Worm (Caenorhabditis elegans) whole organism, L4 larva: ENCODE measurements around the gene F35H10.5.
A peak's percentile ranks its signal among the peaks of the same experiment; 100 is the strongest.

ENCODE experiments used
- D1046.2 ChIP-seq: fragments of 200-800 bp; sonication (Bioruptor generic); IDR thresholded peaks from 2 replicates; pipeline ENCODE4 v1.3.6; 2022; ENCODE audit warnings: missing genetic modification characterization, missing compliant biosample characterization
- F44E2.7 ChIP-seq: fragments of 200-800 bp; sonication (Bioruptor generic); IDR thresholded peaks from 2 replicates; pipeline ENCODE4 v2.1.2; 2022; ENCODE audit warnings: missing genetic modification characterization, missing compliant biosample characterization
- F49E8.2 ChIP-seq: sonication (generic microtip); optimal IDR thresholded peaks from 2 replicates; lab custom pipeline; 2016; ENCODE audit warnings: missing compliant biosample characterization, mild to moderate bottlenecking, missing genetic modification characterization, borderline replicate concordance
- R02D3.7 ChIP-seq: fragments of 150-350 bp; sonication (generic microtip); optimal IDR thresholded peaks from 3 replicates; lab custom pipeline; 2014; ENCODE audit warnings: missing biosample characterization, missing genetic modification characterization
- T20F7.1 ChIP-seq: fragments of 200-800 bp; sonication (Bioruptor generic); optimal IDR thresholded peaks from 2 replicates; lab custom pipeline; 2018; ENCODE audit warnings: mild to moderate bottlenecking, missing genetic modification characterization, missing compliant biosample characterization
- T26A8.4 ChIP-seq: fragments of 200-800 bp; sonication (Bioruptor generic); IDR thresholded peaks from 2 replicates; pipeline ENCODE4 v1.3.6; 2022; ENCODE audit warnings: missing genetic modification characterization, missing compliant biosample characterization
- ZK337.2 ChIP-seq: fragments of 200-800 bp; sonication (Bioruptor generic); IDR thresholded peaks from 2 replicates; pipeline ENCODE4 v1.3.6; 2022; ENCODE audit warnings: missing genetic modification reagents, missing genetic modification characterization, missing compliant biosample characterization
- ZK546.5 ChIP-seq, 2 experiments: sonication (generic microtip); optimal IDR thresholded peaks; 2 replicates each; lab custom pipeline; 2017; ENCODE audit warnings: missing biosample characterization in 2 of 2, missing genetic modification characterization in 2 of 2
- aha-1 ChIP-seq: fragments of 150-350 bp; peaks from one replicate; lab custom pipeline; 2014; ENCODE audit warnings: missing biosample characterization, missing genetic modification characterization
- aly-2 ChIP-seq: sonication (generic microtip); optimal IDR thresholded peaks from 2 replicates; lab custom pipeline; 2018; ENCODE audit warnings: missing biosample characterization, missing genetic modification characterization
- ama-1 ChIP-seq: fragments of 150-350 bp; optimal IDR thresholded peaks from 2 replicates; lab custom pipeline; 2014; ENCODE audit warnings: inconsistent platforms, mixed read lengths
- ceh-20 ChIP-seq: fragments of 200-800 bp; sonication (Bioruptor generic); IDR thresholded peaks from 2 replicates; pipeline ENCODE4 v1.3.6; 2022; ENCODE audit warnings: missing genetic modification reagents, missing genetic modification characterization, missing compliant biosample characterization
- ceh-28 ChIP-seq: fragments of 150-350 bp; optimal IDR thresholded peaks from 2 replicates; lab custom pipeline; 2014; ENCODE audit warnings: missing biosample characterization, missing genetic modification reagents, missing genetic modification characterization
- ceh-32 ChIP-seq: sonication (generic microtip); optimal IDR thresholded peaks from 2 replicates; lab custom pipeline; 2016; ENCODE audit warnings: mild to moderate bottlenecking, missing genetic modification characterization, missing compliant biosample characterization; ENCODE audit not compliant: poor library complexity
- ceh-62 ChIP-seq: sonication (generic microtip); optimal IDR thresholded peaks from 2 replicates; lab custom pipeline; 2017; ENCODE audit warnings: missing biosample characterization, missing genetic modification characterization
- ceh-82 ChIP-seq: sonication (generic microtip); optimal IDR thresholded peaks from 2 replicates; lab custom pipeline; 2017; ENCODE audit warnings: missing biosample characterization, missing genetic modification characterization
- daf-12 ChIP-seq: fragments of 150-350 bp; optimal IDR thresholded peaks from 2 replicates; lab custom pipeline; 2014; ENCODE audit warnings: missing biosample characterization, missing genetic modification reagents, missing genetic modification characterization
- daf-16 ChIP-seq, 3 experiments: sonication (generic microtip); optimal IDR thresholded peaks; 2 replicates each; lab custom pipeline; 2016 to 2017; ENCODE audit warnings: missing genetic modification characterization in 3 of 3, missing genetic modification reagents in 3 of 3, mild to moderate bottlenecking in 2 of 3, missing compliant biosample characterization in 2 of 3, missing biosample characterization in 1 of 3, moderate library complexity in 1 of 3
- daf-8 ChIP-seq: fragments of 200-800 bp; sonication (Bioruptor generic); IDR thresholded peaks from 2 replicates; pipeline ENCODE4 v1.3.6; 2022; ENCODE audit warnings: missing genetic modification characterization, missing compliant biosample characterization
- dmd-6 ChIP-seq: fragments of 200-800 bp; sonication (Bioruptor generic); IDR thresholded peaks from 2 replicates; pipeline ENCODE4 v1.3.6; 2022; ENCODE audit warnings: missing genetic modification reagents, missing genetic modification characterization, missing compliant biosample characterization
- dmd-9 ChIP-seq: fragments of 200-800 bp; sonication (Bioruptor generic); IDR thresholded peaks from 2 replicates; pipeline ENCODE4 v1.3.6; 2022; ENCODE audit warnings: missing genetic modification reagents, missing genetic modification characterization, missing compliant biosample characterization
- duxl-1 ChIP-seq: sonication (generic microtip); optimal IDR thresholded peaks from 2 replicates; lab custom pipeline; 2016; ENCODE audit warnings: mild to moderate bottlenecking, missing genetic modification characterization, moderate library complexity, missing compliant biosample characterization; ENCODE audit not compliant: poor library complexity
- dve-1 ChIP-seq: sonication (generic microtip); optimal IDR thresholded peaks from 2 replicates; lab custom pipeline; 2017; ENCODE audit warnings: antibody characterized with exemption, mild to moderate bottlenecking, missing genetic modification characterization, missing compliant biosample characterization; ENCODE audit not compliant: insufficient read depth
- fkh-10 ChIP-seq: fragments of 150-350 bp; optimal IDR thresholded peaks from 2 replicates; lab custom pipeline; 2014; ENCODE audit warnings: missing biosample characterization, missing genetic modification reagents, missing genetic modification characterization
- gei-8 ChIP-seq: fragments of 200-800 bp; sonication (Bioruptor generic); optimal IDR thresholded peaks from 2 replicates; lab custom pipeline; 2018; ENCODE audit warnings: mild to moderate bottlenecking, missing genetic modification characterization, missing compliant biosample characterization
- hif-1 ChIP-seq, 2 experiments: sonication (generic microtip); optimal IDR thresholded peaks; 2 replicates each; lab custom pipeline; 2016 to 2017; ENCODE audit warnings: missing compliant biosample characterization in 2 of 2, missing genetic modification characterization in 2 of 2, missing genetic modification reagents in 2 of 2, missing genotype in 2 of 2, mild to moderate bottlenecking in 1 of 2
- hlh-11 ChIP-seq: fragments of 200-800 bp; sonication (Bioruptor generic); optimal IDR thresholded peaks from 2 replicates; lab custom pipeline; 2018; ENCODE audit warnings: mild to moderate bottlenecking, missing genetic modification characterization, missing compliant biosample characterization
- lim-7 ChIP-seq: fragments of 200-800 bp; sonication (Bioruptor generic); IDR thresholded peaks from 2 replicates; pipeline ENCODE4 v1.3.6; 2022; ENCODE audit warnings: missing genetic modification characterization, missing compliant biosample characterization
- lin-29 ChIP-seq: fragments of 200-800 bp; sonication (Bioruptor generic); IDR thresholded peaks from 2 replicates; pipeline ENCODE4 v1.3.6; 2022; ENCODE audit warnings: missing genetic modification reagents, missing genetic modification characterization, missing compliant biosample characterization
- lsy-2 ChIP-seq, 2 experiments: fragments of 150-350 bp in 1 of 2; sonication (generic microtip) in 1 of 2; optimal IDR thresholded peaks; 2 replicates each; lab custom pipeline; 2014 to 2017; ENCODE audit warnings: missing biosample characterization in 2 of 2, missing genetic modification characterization in 2 of 2
- mdt-29 ChIP-seq: fragments of 200-800 bp; sonication (Bioruptor generic); IDR thresholded peaks from 2 replicates; pipeline ENCODE4 v1.3.6; 2022; ENCODE audit warnings: missing genetic modification reagents, missing genetic modification characterization, missing compliant biosample characterization
- nhr-102 ChIP-seq: sonication (generic microtip); optimal IDR thresholded peaks from 2 replicates; lab custom pipeline; 2016; ENCODE audit warnings: mild to moderate bottlenecking, missing genetic modification characterization, moderate library complexity, missing compliant biosample characterization
- nhr-237 ChIP-seq: sonication (generic microtip); optimal IDR thresholded peaks from 2 replicates; lab custom pipeline; 2017; ENCODE audit warnings: missing biosample characterization, missing genetic modification characterization
- nhr-28 ChIP-seq: fragments of 150-350 bp; optimal IDR thresholded peaks from 2 replicates; lab custom pipeline; 2014; ENCODE audit warnings: missing biosample characterization, missing genetic modification characterization
- nhr-48 ChIP-seq: sonication (generic microtip); optimal IDR thresholded peaks from 2 replicates; lab custom pipeline; 2016; ENCODE audit warnings: mild to moderate bottlenecking, missing genetic modification characterization, missing compliant biosample characterization
- nhr-6 ChIP-seq: fragments of 150-350 bp; optimal IDR thresholded peaks from 2 replicates; lab custom pipeline; 2014; ENCODE audit warnings: missing biosample characterization, missing genetic modification characterization
- nhr-76 ChIP-seq: fragments of 150-350 bp; optimal IDR thresholded peaks from 2 replicates; lab custom pipeline; 2014; ENCODE audit warnings: missing biosample characterization, missing genetic modification characterization
- pqm-1 ChIP-seq: sonication (generic microtip); optimal IDR thresholded peaks from 2 replicates; lab custom pipeline; 2017; ENCODE audit warnings: missing biosample characterization, missing genetic modification characterization
- snpc-1.2 ChIP-seq: fragments of 200-800 bp; sonication (Bioruptor generic); IDR thresholded peaks from 2 replicates; pipeline ENCODE4 v1.3.6; 2022; ENCODE audit warnings: missing genetic modification reagents, missing genetic modification characterization, missing compliant biosample characterization
- spr-1 ChIP-seq: sonication (generic microtip); optimal IDR thresholded peaks from 2 replicates; lab custom pipeline; 2016; ENCODE audit warnings: mild to moderate bottlenecking, missing genetic modification characterization, missing compliant biosample characterization
- tag-97 ChIP-seq: fragments of 200-800 bp; sonication (Bioruptor generic); IDR thresholded peaks from 2 replicates; pipeline ENCODE4 v1.3.6; 2022; ENCODE audit warnings: missing genetic modification characterization, missing compliant biosample characterization
- vab-7 ChIP-seq: fragments of 200-800 bp; sonication (Bioruptor generic); IDR thresholded peaks from 2 replicates; pipeline ENCODE4 v1.3.6; 2022; ENCODE audit warnings: missing genetic modification reagents, missing genetic modification characterization, missing compliant biosample characterization

The F35H10.5 gene

DNA sequence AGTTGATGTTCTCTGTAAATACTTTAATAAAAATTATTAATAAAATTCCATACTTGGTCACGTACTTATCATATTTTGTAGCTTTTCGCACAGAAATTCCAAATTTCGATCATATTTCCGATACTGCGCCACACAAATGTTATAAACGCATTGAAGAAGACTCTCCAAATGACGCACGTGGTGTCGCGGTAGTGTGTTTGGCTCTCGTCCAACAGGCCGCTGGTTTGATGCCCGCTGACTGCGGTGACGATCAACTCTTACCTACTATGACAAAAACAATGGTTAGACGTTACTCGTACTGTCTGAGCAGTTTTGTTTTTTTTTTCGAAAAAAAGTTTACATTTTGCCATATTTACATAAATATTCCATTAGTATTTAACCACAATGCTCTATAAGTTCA lies 47.7 kb upstream of the F35H10.5 start (continued):
- TF ChIP-seq F49E8.2 (tag; lab: Kevin White, UChicago) (peak; percentile 74), ZK546.5 (tag; optimal IDR thresholded peaks at IDR 0.05; lab: Kevin White, UChicago) (no peak), ama-1 (no peak), ceh-62 (tag; lab: Kevin White, UChicago) (no peak), R02D3.7 (tag; lab: Kevin White, UChicago) (no peak), D1046.2 (GFP tag; lab: Robert Waterston, UW) (peak; percentile 83; the same call in 1 of the 2 replicates), tag-97 (no peak), hlh-11 (tag; lab: Kevin White, UChicago) (peak; percentile 66), ceh-82 (no peak), daf-12 (tag; lab: Kevin White, UChicago) (no peak), lin-29 (no peak), fkh-10 (GFP tag; lab: Kevin White, UChicago) (no peak), nhr-28 (peak; percentile 24), aly-2 (tag; lab: Kevin White, UChicago) (no peak), ZK337.2 (GFP tag; lab: Robert Waterston, UW) (0 out of 2 replicates have a peak, but pooled peaks have one; percentile 59), T26A8.4 (GFP tag; lab: Robert Waterston, UW) (peak; percentile 80), gei-8 (GFP tag; lab: Kevin White, UChicago) (peak; percentile 63), lsy-2 (tag; optimal IDR thresholded peaks at IDR 0.05; lab: Kevin White, UChicago) (peak in 1 of 2 experiments; percentile 67), nhr-6 (tag; lab: Kevin White, UChicago) (peak; percentile 25), lim-7 (no peak; the same call in 1 of the 2 replicates), spr-1 (peak; percentile 68), T20F7.1 (peak; percentile 58)

DNA sequence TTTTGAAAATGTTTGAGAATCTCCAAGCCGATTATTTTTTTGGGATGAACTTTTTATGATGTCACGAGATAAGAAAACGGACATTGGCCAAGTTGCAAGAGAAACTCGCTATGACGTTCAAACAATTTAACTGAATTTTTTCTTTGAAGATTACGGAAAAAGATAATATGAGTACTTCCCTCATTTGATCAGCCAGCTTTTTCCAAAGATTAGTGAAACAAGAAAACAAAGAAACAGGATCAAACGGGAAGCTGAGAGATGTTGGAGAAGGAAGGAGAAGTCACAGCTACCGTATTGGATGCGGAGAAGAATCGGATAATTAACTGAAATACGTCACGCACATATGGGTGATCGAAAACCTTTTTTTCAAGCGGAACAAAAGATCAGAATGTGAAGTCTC lies 46.4 kb upstream of the F35H10.5 start:
- TF ChIP-seq nhr-28 (peak; percentile 24), nhr-102 (no peak), nhr-48 (tag; lab: Kevin White, UChicago) (peak; percentile 66), daf-16 (GFP tag; optimal IDR thresholded peaks at IDR 0.05; lab: Kevin White, UChicago) (no peak), daf-16 (tag; optimal IDR thresholded peaks at IDR 0.05; lab: Kevin White, UChicago) (no peak), aha-1 (tag; lab: Kevin White, UChicago) (peak; percentile 90), hlh-11 (tag; lab: Kevin White, UChicago) (peak; percentile 59)

DNA sequence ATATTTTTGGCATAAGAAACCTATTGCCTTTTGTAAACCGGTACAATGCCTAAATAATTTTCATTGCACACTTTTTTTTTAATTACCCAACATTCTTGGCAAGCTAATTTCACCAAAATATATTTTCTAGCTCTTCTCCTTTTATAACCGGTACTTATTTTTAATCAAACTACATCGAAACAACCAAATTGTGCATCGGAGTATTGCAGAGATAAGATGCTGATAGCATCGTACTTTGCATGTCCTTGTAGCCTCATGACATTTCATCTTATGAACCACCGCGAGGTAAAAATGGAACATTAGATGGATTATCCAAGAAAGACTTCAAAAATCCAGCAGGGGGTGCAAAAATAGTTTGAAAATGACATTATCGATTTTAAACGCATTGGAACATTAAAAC lies 45.3 kb upstream of the F35H10.5 start:
- TF ChIP-seq dve-1 (tag; lab: Kevin White, UChicago): peak; percentile 34
- TF ChIP-seq daf-12 (tag; lab: Kevin White, UChicago): no peak
- peak; percentile 32 for TF ChIP-seq pqm-1 (tag; lab: Kevin White, UChicago)
- TF ChIP-seq nhr-28: peak; percentile 64
- TF ChIP-seq, all 104 proteins: peak for 3

DNA sequence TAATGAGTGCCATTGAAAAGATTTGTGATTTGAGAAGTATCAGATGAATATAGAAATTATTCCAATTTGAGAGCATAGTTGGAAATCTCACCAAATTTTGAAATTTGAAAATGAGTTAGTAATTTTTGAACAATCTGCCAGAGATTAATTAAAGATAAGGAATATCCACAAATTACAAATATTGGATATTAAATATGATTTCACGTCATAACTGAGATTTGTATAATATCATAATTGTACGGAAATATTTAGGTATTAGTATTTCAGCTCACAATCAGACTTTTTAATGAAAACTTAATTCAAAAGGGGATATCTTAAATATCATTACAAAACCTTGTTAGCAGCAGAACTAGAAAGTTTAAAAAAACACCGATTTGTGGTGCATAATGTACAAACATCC lies 40.7 kb upstream of the F35H10.5 start, which contains the start of gene K07H8.7:
Gene K07H8.7 (minus strand): TSS at position 101 of the 400 bp plus-strand sequence.
- TF ChIP-seq hif-1 (tag; optimal IDR thresholded peaks at IDR 0.05; lab: Kevin White, UChicago) (no peak), vab-7 (GFP tag; lab: Robert Waterston, UW) (no peak), spr-1 (no peak), nhr-76 (tag; lab: Kevin White, UChicago) (no peak)
- TF ChIP-seq, all 104 proteins: peak for 0

DNA sequence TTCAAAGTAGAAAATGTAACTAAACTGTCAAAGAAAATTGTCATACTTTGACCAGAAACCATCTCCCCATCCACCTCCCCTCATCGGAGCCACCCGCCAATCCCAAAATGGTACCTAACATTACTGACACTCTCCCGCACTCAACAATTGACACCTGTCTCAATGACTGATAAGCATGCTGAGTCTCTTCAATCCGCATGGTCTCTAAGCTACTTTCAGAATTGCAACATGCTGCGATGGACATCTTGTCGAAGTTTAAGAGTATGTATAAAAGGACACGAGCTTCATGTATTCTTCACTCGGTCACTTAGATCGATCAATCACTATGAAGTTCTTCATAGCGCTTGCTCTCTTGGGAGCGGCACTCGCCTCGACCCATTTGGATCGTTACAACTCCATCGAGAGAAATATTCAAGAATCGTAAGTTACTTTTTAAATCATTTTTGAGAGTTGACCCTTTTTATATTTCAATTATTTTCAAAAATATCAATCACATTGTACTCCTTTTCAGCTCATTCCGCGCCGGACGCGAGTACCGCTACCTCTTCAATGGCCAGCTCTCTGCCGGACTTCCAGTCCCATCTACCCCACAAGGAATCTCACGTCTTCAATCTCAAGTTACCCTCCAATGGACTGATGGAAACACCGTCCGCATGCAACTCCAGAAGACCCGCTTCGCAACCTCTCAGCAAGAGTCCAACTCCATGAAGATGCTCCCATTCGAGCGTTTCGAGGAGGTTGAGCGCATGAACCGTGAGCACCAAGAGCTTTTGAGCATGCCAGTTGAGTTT lies 39.5 kb upstream of the F35H10.5 start, which contains the start of gene vit-6:
Gene vit-6 (plus strand): TSS at position 310 of the 791 bp plus-strand sequence.
- TF ChIP-seq dmd-6 (GFP tag; lab: Robert Waterston, UW) (peak; percentile 95), daf-8 (0 out of 2 replicates have a peak, but pooled peaks have one; percentile 70), daf-12 (tag; lab: Kevin White, UChicago) (no peak), mdt-29 (peak; percentile 34; the same call in 1 of the 2 replicates), vab-7 (GFP tag; lab: Robert Waterston, UW) (no peak), ceh-28 (no peak), nhr-102 (no peak), dmd-9 (GFP tag; lab: Robert Waterston, UW) (no peak), snpc-1.2 (GFP tag; lab: Robert Waterston, UW) (no peak), ceh-32 (tag; lab: Kevin White, UChicago) (no peak), duxl-1 (tag; lab: Kevin White, UChicago) (no peak), nhr-48 (tag; lab: Kevin White, UChicago) (peak; percentile 69), aly-2 (tag; lab: Kevin White, UChicago) (no peak), F44E2.7 (GFP tag; lab: Robert Waterston, UW) (no peak), ceh-20 (GFP tag; lab: Robert Waterston, UW) (no peak), nhr-237 (tag; lab: Kevin White, UChicago) (no peak), dve-1 (tag; lab: Kevin White, UChicago) (peak; percentile 15)
